Fruit fly (Drosophila melanogaster) whole organism, prepupa: ENCODE measurements around the gene Hsc70-4.

Experiments
- Blimp-1 ChIP-seq: fragments of 200-800 bp; sonication (Bioruptor generic); optimal IDR thresholded peaks from 3 replicates; lab custom pipeline; 2017; ENCODE audit warnings: missing biosample characterization, missing genetic modification characterization, mild to moderate bottlenecking, moderate library complexity, missing genetic modification reagents
- CG10631 ChIP-seq: fragments of 200-800 bp; sonication (Bioruptor generic); optimal IDR thresholded peaks from 2 replicates; lab custom pipeline; 2016; ENCODE audit warnings: missing biosample characterization, missing genetic modification characterization
- CG10669 ChIP-seq: fragments of 200-800 bp; sonication (Bioruptor generic); optimal IDR thresholded peaks from 3 replicates; lab custom pipeline; 2018; ENCODE audit warnings: missing biosample characterization, mild to moderate bottlenecking, missing genetic modification characterization, moderate library complexity
- CG11762 ChIP-seq: fragments of 200-800 bp; sonication (Bioruptor generic); optimal IDR thresholded peaks from 3 replicates; lab custom pipeline; 2016; ENCODE audit warnings: missing biosample characterization, missing genetic modification characterization; ENCODE audit not compliant: insufficient read depth
- CG15336 ChIP-seq: fragments of 200-800 bp; sonication (Bioruptor generic); IDR thresholded peaks from 2 replicates; pipeline ENCODE4 v1.3.6; 2022; ENCODE audit warnings: missing biosample characterization, missing genetic modification characterization
- CG1621 ChIP-seq: fragments of 200-800 bp; sonication (Bioruptor generic); optimal IDR thresholded peaks from 3 replicates; lab custom pipeline; 2018; ENCODE audit warnings: missing biosample characterization, mild to moderate bottlenecking, missing genetic modification characterization
- CG3032 ChIP-seq: fragments of 200-800 bp; optimal IDR thresholded peaks from 2 replicates; lab custom pipeline; 2019; ENCODE audit warnings: missing biosample characterization, mild to moderate bottlenecking, missing genetic modification characterization, moderate library complexity
- CG31627 ChIP-seq: fragments of 200-800 bp; sonication (Bioruptor generic); optimal IDR thresholded peaks from 3 replicates; lab custom pipeline; 2016; ENCODE audit warnings: missing biosample characterization, missing genetic modification characterization
- CG32006 ChIP-seq: fragments of 200-800 bp; sonication (Bioruptor generic); optimal IDR thresholded peaks from 3 replicates; lab custom pipeline; 2017; ENCODE audit warnings: missing biosample characterization, mild to moderate bottlenecking, missing genetic modification characterization
- CG34406 ChIP-seq: fragments of 200-800 bp; sonication (Bioruptor generic); optimal IDR thresholded peaks from 3 replicates; lab custom pipeline; 2016; ENCODE audit warnings: missing biosample characterization, missing genetic modification characterization
- CG3919 ChIP-seq: fragments of 200-800 bp; sonication (Bioruptor generic); optimal IDR thresholded peaks from 3 replicates; lab custom pipeline; 2016; ENCODE audit warnings: missing biosample characterization, missing genetic modification characterization
- CG4318 ChIP-seq: fragments of 200-800 bp; sonication (Bioruptor generic); optimal IDR thresholded peaks from 3 replicates; lab custom pipeline; 2017; ENCODE audit warnings: missing biosample characterization, mild to moderate bottlenecking, missing genetic modification characterization
- CG6163 ChIP-seq: fragments of 200-800 bp; sonication (Bioruptor generic); IDR thresholded peaks from 3 replicates; pipeline ENCODE4 v1.3.6; 2022; ENCODE audit warnings: missing biosample characterization, missing genetic modification characterization
- CG6276 ChIP-seq: fragments of 200-800 bp; sonication (Bioruptor generic); optimal IDR thresholded peaks from 2 replicates; lab custom pipeline; 2017; ENCODE audit warnings: missing biosample characterization, mild to moderate bottlenecking, missing genetic modification characterization
- CG6854 ChIP-seq: fragments of 200-800 bp; sonication (Bioruptor generic); optimal IDR thresholded peaks from 2 replicates; lab custom pipeline; 2017; ENCODE audit warnings: missing biosample characterization, mild to moderate bottlenecking, missing genetic modification characterization
- CG7368 ChIP-seq: fragments of 200-800 bp; sonication (Bioruptor generic); optimal IDR thresholded peaks from 3 replicates; lab custom pipeline; 2016; ENCODE audit warnings: missing biosample characterization, missing genetic modification characterization
- CG8119 ChIP-seq: fragments of 200-800 bp; sonication (Bioruptor generic); IDR thresholded peaks from 3 replicates; pipeline ENCODE4 v1.3.6; 2022; ENCODE audit warnings: missing biosample characterization, missing genetic modification characterization
- Eip93F ChIP-seq: fragments of 200-800 bp; sonication (Bioruptor generic); optimal IDR thresholded peaks from 2 replicates; lab custom pipeline; 2016; ENCODE audit warnings: missing biosample characterization, mild to moderate bottlenecking, missing genetic modification characterization
- Hr38 ChIP-seq: sonication (Bioruptor generic); optimal IDR thresholded peaks from 2 replicates; lab custom pipeline; 2016; ENCODE audit warnings: missing biosample characterization, missing genetic modification characterization
- Hr4 ChIP-seq: fragments of 200-800 bp; sonication (Bioruptor generic); optimal IDR thresholded peaks from 3 replicates; lab custom pipeline; 2016; ENCODE audit warnings: missing biosample characterization, missing genetic modification characterization
- Met ChIP-seq: fragments of 200-800 bp; sonication (Bioruptor generic); optimal IDR thresholded peaks from 3 replicates; lab custom pipeline; 2016; ENCODE audit warnings: missing biosample characterization, missing genetic modification characterization
- OdsH ChIP-seq: fragments of 200-800 bp; sonication (Bioruptor generic); optimal IDR thresholded peaks from 3 replicates; lab custom pipeline; 2016; ENCODE audit warnings: missing biosample characterization, missing genetic modification characterization
- Sox102F ChIP-seq: fragments of 200-800 bp; sonication (Bioruptor generic); optimal IDR thresholded peaks from 2 replicates; lab custom pipeline; 2016; ENCODE audit warnings: missing biosample characterization, mild to moderate bottlenecking, missing genetic modification characterization
- Sox15 ChIP-seq: fragments of 200-800 bp; sonication (Bioruptor generic); optimal IDR thresholded peaks from 3 replicates; lab custom pipeline; 2016; ENCODE audit warnings: missing biosample characterization, missing genetic modification characterization
- cyc ChIP-seq: fragments of 200-800 bp; sonication (Bioruptor generic); optimal IDR thresholded peaks from 3 replicates; lab custom pipeline; 2016; ENCODE audit warnings: missing biosample characterization, missing genetic modification characterization
- dac ChIP-seq: fragments of 200-800 bp; sonication (Bioruptor generic); optimal IDR thresholded peaks from 2 replicates; lab custom pipeline; 2017; ENCODE audit warnings: missing biosample characterization, mild to moderate bottlenecking, missing genetic modification characterization
- dsx ChIP-seq: fragments of 200-800 bp; optimal IDR thresholded peaks from 3 replicates; lab custom pipeline; 2019; ENCODE audit warnings: missing biosample characterization, mild to moderate bottlenecking, missing genetic modification characterization, moderate library complexity; ENCODE audit not compliant: poor library complexity, severe bottlenecking
- esn ChIP-seq: fragments of 200-800 bp; sonication (Bioruptor generic); optimal IDR thresholded peaks from 2 replicates; lab custom pipeline; 2016; ENCODE audit warnings: missing biosample characterization, mild to moderate bottlenecking, missing genetic modification characterization, moderate library complexity
- fkh ChIP-seq: fragments of 200-800 bp; sonication (Bioruptor generic); optimal IDR thresholded peaks from 3 replicates; lab custom pipeline; 2017; ENCODE audit warnings: missing biosample characterization, mild to moderate bottlenecking, missing genetic modification characterization, moderate library complexity
- lz ChIP-seq: fragments of 200-800 bp; sonication (Bioruptor generic); optimal IDR thresholded peaks from 3 replicates; lab custom pipeline; 2016; ENCODE audit warnings: missing biosample characterization, missing genetic modification characterization
- net ChIP-seq: fragments of 200-800 bp; sonication (Bioruptor generic); optimal IDR thresholded peaks from 3 replicates; lab custom pipeline; 2016; ENCODE audit warnings: missing biosample characterization, missing genetic modification characterization
- pdm3 ChIP-seq: fragments of 200-800 bp; sonication (Bioruptor generic); optimal IDR thresholded peaks from 3 replicates; lab custom pipeline; 2016; ENCODE audit warnings: missing biosample characterization, missing genetic modification characterization
- salr ChIP-seq, 2 experiments: fragments of 200-800 bp; sonication (Bioruptor generic); optimal IDR thresholded peaks; 3 replicates each; lab custom pipeline; 2016 to 2018; ENCODE audit warnings: missing biosample characterization in 2 of 2, missing genetic modification characterization in 2 of 2, mild to moderate bottlenecking in 1 of 2
- ss ChIP-seq, 2 experiments: fragments of 200-800 bp; sonication (Bioruptor generic); optimal IDR thresholded peaks; 2 replicates in 1 of 2; 3 replicates in 1 of 2; lab custom pipeline; 2017 to 2018; ENCODE audit warnings: mild to moderate bottlenecking in 2 of 2, missing biosample characterization in 2 of 2, missing genetic modification characterization in 2 of 2, moderate library complexity in 1 of 2
- svp ChIP-seq: fragments of 200-800 bp; sonication (Bioruptor generic); peaks from one replicate; lab custom pipeline; 2016; ENCODE audit warnings: missing biosample characterization, missing genetic modification characterization

Gene Hsc70-4

dm6 chr3R:15218824-15219576, 23.5 kb upstream of the Hsc70-4 start, which contains the start of the genes SIDL and CG12241 (continued):
- TF ChIP-seq CG6854 (peak; percentile 61), Sox102F (GFP tag; lab: Kevin White, UChicago) (no peak), Blimp-1 (GFP tag; lab: Kevin White, UChicago) (peak; percentile 85), dsx (GFP tag; lab: Kevin White, UChicago) (peak; percentile 88), CG10669 (GFP tag; lab: Kevin White, UChicago) (no peak), CG32006 (no peak), Sox15 (GFP tag; lab: Kevin White, UChicago) (peak; percentile 39), CG10631 (GFP tag; lab: Kevin White, UChicago) (peak; percentile 89), CG31627 (GFP tag; lab: Kevin White, UChicago) (peak; percentile 69), dac (GFP tag; lab: Kevin White, UChicago) (peak; percentile 75), CG4318 (GFP tag; lab: Kevin White, UChicago) (no peak), fkh (GFP tag; lab: Kevin White, UChicago) (no peak), CG3032 (peak; percentile 96), OdsH (GFP tag; lab: Kevin White, UChicago) (no peak), CG7368 (GFP tag; lab: Kevin White, UChicago) (peak; percentile 86), CG11762 (GFP tag; lab: Kevin White, UChicago) (no peak), Eip93F (peak; percentile 87), pdm3 (GFP tag; lab: Kevin White, UChicago) (no peak), lz (GFP tag; lab: Kevin White, UChicago) (peak; percentile 92), ss (GFP tag; optimal IDR thresholded peaks at IDR 0.05; lab: Kevin White, UChicago) (no peak), net (GFP tag; lab: Kevin White, UChicago) (no peak), Hr38 (GFP tag; lab: Kevin White, UChicago) (no peak), CG6163 (GFP tag; lab: Robert Waterston, UW) (peak; percentile 99), CG8119 (GFP tag; lab: Robert Waterston, UW) (no peak), Met (no peak), cyc (GFP tag; lab: Kevin White, UChicago) (peak; percentile 96)

DNA sequence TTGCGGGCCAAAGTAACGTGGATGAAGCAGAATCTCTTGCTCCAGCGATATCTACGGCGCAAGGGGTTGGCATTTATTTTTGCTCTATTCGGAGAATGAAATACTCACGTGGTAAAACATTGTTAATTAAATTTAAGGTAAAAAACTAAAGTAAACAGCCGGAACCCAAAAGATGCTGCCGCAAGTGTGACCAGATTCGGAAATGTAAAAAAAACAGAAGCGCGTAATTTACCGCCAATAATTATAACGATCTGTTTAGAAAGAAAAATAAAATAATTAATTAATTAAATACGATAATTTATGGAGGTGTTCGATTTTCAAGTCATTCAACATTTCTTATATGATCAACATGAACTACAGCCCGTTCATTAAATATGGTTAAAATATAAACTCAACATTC, 19.5 kb upstream of the Hsc70-4 start, which contains the start of gene Polr2G:
Gene Polr2G (minus strand): TSS at position 208 of the 400 bp plus-strand sequence.
- TF ChIP-seq salr (GFP tag; optimal IDR thresholded peaks at IDR 0.05; lab: Kevin White, UChicago), result no peak
- TF ChIP-seq svp (GFP tag; lab: Kevin White, UChicago), result no peak
- no peak for TF ChIP-seq CG3919 (GFP tag; lab: Kevin White, UChicago)
- TF ChIP-seq CG6276 (GFP tag; lab: Kevin White, UChicago), result no peak
- no peak for TF ChIP-seq Hr4 (GFP tag; lab: Kevin White, UChicago)
- TF ChIP-seq fkh (GFP tag; lab: Kevin White, UChicago), result peak; percentile 75
- peak; percentile 4 for TF ChIP-seq CG1621 (tag; lab: Kevin White, UChicago)
- no peak for TF ChIP-seq CG15336 (GFP tag; lab: Robert Waterston, UW)
- TF ChIP-seq lz (GFP tag; lab: Kevin White, UChicago), result no peak
- no peak for TF ChIP-seq CG11762 (GFP tag; lab: Kevin White, UChicago)
- TF ChIP-seq Blimp-1 (GFP tag; lab: Kevin White, UChicago), result no peak
- no peak for TF ChIP-seq Sox102F (GFP tag; lab: Kevin White, UChicago)
- TF ChIP-seq CG34406, result no peak
- TF ChIP-seq dsx (GFP tag; lab: Kevin White, UChicago), result no peak
- TF ChIP-seq, all 60 proteins: peak for 2

- peak; percentile 19 for TF ChIP-seq fkh (GFP tag; lab: Kevin White, UChicago)
- TF ChIP-seq dsx (GFP tag; lab: Kevin White, UChicago), result peak; percentile 73
- TF ChIP-seq esn (GFP tag; lab: Kevin White, UChicago), result peak; percentile 3
- TF ChIP-seq CG34406, result no peak
- TF ChIP-seq CG31627 (GFP tag; lab: Kevin White, UChicago), result peak; percentile 2
Observed at dm6 chr3R:15225279-15225730, 17.2 kb upstream of the Hsc70-4 start, which contains the start of the genes CG31344 and Caf1-55. Gene CG31344, minus strand, starts transcription at chr3R:15225329. Gene Caf1-55, plus strand, starts transcription at chr3R:15225576.
